Worm (Caenorhabditis elegans) whole organism, L1 larva: ENCODE measurements around the gene F20D1.22.

Experiments used
- ceh-82 ChIP-seq, 3 experiments: fragments of 150-350 bp in 1 of 3; sonication (generic microtip) in 2 of 3; optimal IDR thresholded peaks; 2 replicates each; lab custom pipeline; 2014 to 2017; ENCODE audit warnings: missing biosample characterization in 3 of 3, missing genetic modification characterization in 3 of 3
- ceh-90 ChIP-seq: sonication (generic microtip); optimal IDR thresholded peaks from 2 replicates; lab custom pipeline; 2016; ENCODE audit warnings: missing genetic modification characterization, missing compliant biosample characterization
- egl-13 ChIP-seq: sonication (generic microtip); optimal IDR thresholded peaks from 2 replicates; lab custom pipeline; 2016; ENCODE audit warnings: missing genotype, missing genetic modification reagents, missing genetic modification characterization, missing compliant biosample characterization
- fos-1 ChIP-seq: fragments of 150-350 bp; optimal IDR thresholded peaks from 2 replicates; lab custom pipeline; 2014; ENCODE audit warnings: missing biosample characterization, missing genetic modification characterization
- jun-1 ChIP-seq: fragments of 150-350 bp; optimal IDR thresholded peaks from 2 replicates; lab custom pipeline; 2014; ENCODE audit warnings: missing biosample characterization, missing genetic modification reagents, missing genetic modification characterization
- lin-14 ChIP-seq: fragments of 200-800 bp; sonication (Bioruptor generic); optimal IDR thresholded peaks from 2 replicates; lab custom pipeline; 2018; ENCODE audit warnings: mild to moderate bottlenecking, missing genetic modification characterization, moderate library complexity, missing compliant biosample characterization
- nhr-28 ChIP-seq: fragments of 150-350 bp; optimal IDR thresholded peaks from 2 replicates; lab custom pipeline; 2014; ENCODE audit warnings: missing biosample characterization, missing genetic modification characterization
- nhr-71 ChIP-seq: sonication (generic microtip); optimal IDR thresholded peaks from 2 replicates; lab custom pipeline; 2016; ENCODE audit warnings: mild to moderate bottlenecking, missing genetic modification characterization, moderate library complexity, missing compliant biosample characterization
- nhr-76 ChIP-seq: sonication (generic microtip); optimal IDR thresholded peaks from 2 replicates; lab custom pipeline; 2017; ENCODE audit warnings: missing biosample characterization, missing genetic modification characterization
- nhr-90 ChIP-seq: sonication (generic microtip); optimal IDR thresholded peaks from 2 replicates; lab custom pipeline; 2016; ENCODE audit warnings: mild to moderate bottlenecking, missing genetic modification characterization, missing compliant biosample characterization; ENCODE audit not compliant: poor library complexity
- sptf-1 ChIP-seq: fragments of 150-350 bp; optimal IDR thresholded peaks from 2 replicates; lab custom pipeline; 2014; ENCODE audit warnings: missing biosample characterization, missing genetic modification characterization

ce11 chrX:15011526-15012274 is 45.1 kb downstream of the F20D1.22 start:
- TF ChIP-seq nhr-28 = no peak
- no peak for TF ChIP-seq ceh-90
- TF ChIP-seq fos-1 (tag; lab: Kevin White, UChicago) = no peak
- no peak for TF ChIP-seq jun-1
- no peak for TF ChIP-seq ceh-82 (tag; optimal IDR thresholded peaks at IDR 0.05; lab: Kevin White, UChicago)
- no peak for TF ChIP-seq egl-13 (tag; lab: Kevin White, UChicago)
- TF ChIP-seq nhr-76 (tag; lab: Kevin White, UChicago) = no peak
- no peak for TF ChIP-seq nhr-90 (tag; lab: Kevin White, UChicago)
- peak; percentile 41 for TF ChIP-seq lin-14
- no peak for TF ChIP-seq sptf-1 (tag; lab: Kevin White, UChicago)
- no peak for TF ChIP-seq nhr-71 (tag; lab: Kevin White, UChicago)
